Worm (Caenorhabditis elegans) whole organism, L3 larva: Measurements from ENCODE around the gene sip-1.

ENCODE experiments used
- ZK546.5 ChIP-seq: sonication (generic microtip); optimal IDR thresholded peaks from 2 replicates; lab custom pipeline; 2017; ENCODE audit warnings: missing biosample characterization, missing genetic modification characterization
- aly-2 ChIP-seq: fragments of 150-350 bp; optimal IDR thresholded peaks from 2 replicates; lab custom pipeline; 2014; ENCODE audit warnings: missing biosample characterization, missing genetic modification characterization
- ama-1 ChIP-seq: fragments of 150-350 bp; optimal IDR thresholded peaks from 2 replicates; lab custom pipeline; 2018
- ceh-16 ChIP-seq: sonication (generic microtip); optimal IDR thresholded peaks from 2 replicates; lab custom pipeline; 2017; ENCODE audit warnings: missing biosample characterization, missing genetic modification characterization
- ceh-28 ChIP-seq: fragments of 150-350 bp; optimal IDR thresholded peaks from 2 replicates; lab custom pipeline; 2014; ENCODE audit warnings: missing biosample characterization, missing genetic modification reagents, missing genetic modification characterization
- ceh-82 ChIP-seq: fragments of 150-350 bp; optimal IDR thresholded peaks from 2 replicates; lab custom pipeline; 2014; ENCODE audit warnings: missing biosample characterization, missing genetic modification characterization
- ceh-9 ChIP-seq: sonication (generic microtip); optimal IDR thresholded peaks from 2 replicates; lab custom pipeline; 2018; ENCODE audit warnings: missing biosample characterization, missing genetic modification characterization
- daf-12 ChIP-seq: fragments of 150-350 bp; optimal IDR thresholded peaks from 2 replicates; lab custom pipeline; 2014; ENCODE audit warnings: missing biosample characterization, missing genetic modification reagents, missing genetic modification characterization
- egl-27 ChIP-seq: sonication (generic microtip); optimal IDR thresholded peaks from 4 replicates; lab custom pipeline; 2017; ENCODE audit warnings: missing biosample characterization, missing genetic modification reagents, missing genetic modification characterization
- egl-5 ChIP-seq: fragments of 150-350 bp; optimal IDR thresholded peaks from 2 replicates; lab custom pipeline; 2017; ENCODE audit warnings: missing biosample characterization, missing genetic modification reagents, missing genetic modification characterization, inconsistent platforms
- elt-1 ChIP-seq: fragments of 150-350 bp; optimal IDR thresholded peaks from 2 replicates; lab custom pipeline; 2014; ENCODE audit warnings: missing biosample characterization, missing genetic modification characterization
- elt-2 ChIP-seq: sonication (generic microtip); optimal IDR thresholded peaks from 2 replicates; lab custom pipeline; 2016; ENCODE audit warnings: missing genetic modification reagents, mild to moderate bottlenecking, missing genetic modification characterization, missing compliant biosample characterization
- elt-3 ChIP-seq, 3 experiments: fragments of 150-350 bp in 1 of 3; sonication (generic microtip) in 2 of 3; optimal IDR thresholded peaks; 2 replicates in 2 of 3; 4 replicates in 1 of 3; lab custom pipeline; 2014 to 2017; ENCODE audit warnings: missing biosample characterization in 3 of 3, missing genetic modification characterization in 3 of 3
- eor-1 ChIP-seq, 2 experiments: fragments of 150-350 bp; optimal IDR thresholded peaks; 2 replicates each; lab custom pipeline; 2014 to 2018; ENCODE audit warnings: missing biosample characterization in 2 of 2, missing genetic modification characterization in 2 of 2
- fkh-10 ChIP-seq: sonication (generic microtip); optimal IDR thresholded peaks from 2 replicates; lab custom pipeline; 2017; ENCODE audit warnings: missing biosample characterization, missing genetic modification reagents, missing genetic modification characterization
- fkh-2 ChIP-seq: fragments of 150-350 bp; optimal IDR thresholded peaks from 2 replicates; lab custom pipeline; 2014; ENCODE audit warnings: missing biosample characterization, missing genetic modification reagents, missing genetic modification characterization
- jun-1 ChIP-seq: fragments of 150-350 bp; optimal IDR thresholded peaks from 2 replicates; lab custom pipeline; 2014; ENCODE audit warnings: missing biosample characterization, missing genetic modification reagents, missing genetic modification characterization
- lin-15B ChIP-seq: fragments of 150-350 bp; optimal IDR thresholded peaks from 2 replicates; lab custom pipeline; 2014; ENCODE audit warnings: missing biosample characterization, missing genetic modification characterization
- lin-39 ChIP-seq: fragments of 150-350 bp; optimal IDR thresholded peaks from 2 replicates; lab custom pipeline; 2018; ENCODE audit warnings: missing biosample characterization, missing genetic modification reagents, missing genetic modification characterization
- lsy-12 ChIP-seq: sonication (generic microtip); optimal IDR thresholded peaks from 2 replicates; lab custom pipeline; 2016; ENCODE audit warnings: mild to moderate bottlenecking, missing genetic modification characterization, missing compliant biosample characterization
- mdl-1 ChIP-seq: fragments of 150-350 bp; optimal IDR thresholded peaks from 2 replicates; lab custom pipeline; 2014; ENCODE audit warnings: missing biosample characterization, missing genetic modification characterization
- mml-1 ChIP-seq: fragments of 150-350 bp; sonication (generic microtip); optimal IDR thresholded peaks from 3 replicates; lab custom pipeline; 2014; ENCODE audit warnings: missing biosample characterization, missing genetic modification characterization
- nfya-1 ChIP-seq: sonication (generic microtip); optimal IDR thresholded peaks from 2 replicates; lab custom pipeline; 2017; ENCODE audit warnings: missing genetic modification characterization, mild to moderate bottlenecking, missing compliant biosample characterization, antibody characterized with exemption, moderate library complexity; ENCODE audit not compliant: insufficient read depth
- nhr-11 ChIP-seq: fragments of 150-350 bp; optimal IDR thresholded peaks from 2 replicates; lab custom pipeline; 2014; ENCODE audit warnings: missing biosample characterization, missing genetic modification characterization
- nhr-12 ChIP-seq: fragments of 150-350 bp; optimal IDR thresholded peaks from 2 replicates; lab custom pipeline; 2014; ENCODE audit warnings: missing biosample characterization, missing genetic modification characterization
- nhr-23 ChIP-seq: fragments of 150-350 bp; optimal IDR thresholded peaks from 2 replicates; lab custom pipeline; 2014; ENCODE audit warnings: missing biosample characterization, missing genetic modification reagents, missing genetic modification characterization
- nhr-25 ChIP-seq: sonication (generic microtip); optimal IDR thresholded peaks from 2 replicates; lab custom pipeline; 2017; ENCODE audit warnings: missing biosample characterization, missing genetic modification characterization
- nhr-43 ChIP-seq: sonication (generic microtip); optimal IDR thresholded peaks from 2 replicates; lab custom pipeline; 2016; ENCODE audit warnings: mild to moderate bottlenecking, missing genetic modification characterization, missing compliant biosample characterization; ENCODE audit not compliant: poor library complexity, severe bottlenecking
- nhr-77 ChIP-seq: fragments of 150-350 bp; optimal IDR thresholded peaks from 2 replicates; lab custom pipeline; 2014; ENCODE audit warnings: missing biosample characterization, missing genetic modification characterization
- pha-4 ChIP-seq: fragments of 150-350 bp; optimal IDR thresholded peaks from 2 replicates; lab custom pipeline; 2014; ENCODE audit warnings: missing biosample characterization, missing genetic modification reagents, missing genetic modification characterization
- pqm-1 ChIP-seq: fragments of 150-350 bp; optimal IDR thresholded peaks from 2 replicates; lab custom pipeline; 2017; ENCODE audit warnings: missing biosample characterization, missing genetic modification characterization, inconsistent platforms
- sea-2 ChIP-seq: fragments of 150-350 bp; sonication (generic microtip); optimal IDR thresholded peaks from 4 replicates; lab custom pipeline; 2014; ENCODE audit warnings: missing biosample characterization, missing genetic modification reagents, missing genetic modification characterization
- skn-1 ChIP-seq: fragments of 150-350 bp; optimal IDR thresholded peaks from 2 replicates; lab custom pipeline; 2014; ENCODE audit warnings: missing biosample characterization, missing genetic modification characterization
- snpc-4 ChIP-seq: fragments of 150-350 bp; optimal IDR thresholded peaks from 2 replicates; lab custom pipeline; 2014; ENCODE audit warnings: missing biosample characterization, missing genetic modification characterization
- tbx-2 ChIP-seq: sonication (generic microtip); optimal IDR thresholded peaks from 2 replicates; lab custom pipeline; 2016; ENCODE audit warnings: mild to moderate bottlenecking, missing genetic modification characterization, missing compliant biosample characterization
- unc-39 ChIP-seq: sonication (generic microtip); optimal IDR thresholded peaks from 4 replicates; lab custom pipeline; 2017; ENCODE audit warnings: missing biosample characterization, missing genetic modification characterization
- unc-62 ChIP-seq: fragments of 150-350 bp; sonication (generic microtip); optimal IDR thresholded peaks from 4 replicates; lab custom pipeline; 2014; ENCODE audit warnings: missing biosample characterization, missing genetic modification reagents, missing genetic modification characterization
- ztf-4 ChIP-seq: fragments of 150-350 bp; optimal IDR thresholded peaks from 2 replicates; lab custom pipeline; 2014; ENCODE audit warnings: missing biosample characterization, missing genetic modification characterization

The sip-1 gene

DNA sequence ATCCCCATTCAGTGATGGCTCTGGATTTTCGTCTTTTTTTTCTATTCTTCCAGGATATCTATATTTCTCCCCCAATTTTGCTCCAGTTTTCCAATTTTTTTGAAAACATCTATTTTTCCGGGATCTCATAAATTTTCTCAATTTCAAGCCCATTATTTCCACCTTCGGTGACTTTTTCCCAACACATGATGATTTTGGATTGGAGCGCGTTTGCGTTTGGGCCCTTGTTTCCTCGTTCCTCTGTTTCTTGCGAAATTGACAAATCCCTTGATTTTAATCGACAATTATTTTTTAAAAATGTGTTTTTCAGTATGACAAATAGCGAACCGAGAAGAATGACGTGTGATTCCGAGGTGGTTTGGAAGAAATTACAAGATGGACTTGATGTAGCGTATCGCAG lies 35.7 kb downstream of the sip-1 start, which contains the start of gene cul-1:
Gene cul-1 (plus strand): TSS at position 311 of the 400 bp plus-strand sequence.
- no peak for TF ChIP-seq lsy-12 (tag; lab: Kevin White, UChicago)
- TF ChIP-seq lin-15B, result peak; percentile 23
- no peak for TF ChIP-seq sea-2 (GFP tag; lab: Kevin White, UChicago)
- TF ChIP-seq mdl-1, result no peak
- no peak for TF ChIP-seq snpc-4 (tag; lab: Kevin White, UChicago)
- no peak for TF ChIP-seq nhr-12 (tag; lab: Kevin White, UChicago)
- TF ChIP-seq unc-39, result no peak
- peak; percentile 94 for TF ChIP-seq skn-1
- TF ChIP-seq pqm-1, result no peak
- TF ChIP-seq nfya-1, result peak; percentile 25
- no peak for TF ChIP-seq ama-1 (lab: Kevin White, UChicago)
- TF ChIP-seq ceh-16 (tag; lab: Kevin White, UChicago), result no peak
- no peak for TF ChIP-seq eor-1 (tag; optimal IDR thresholded peaks at IDR 0.05; lab: Kevin White, UChicago)
- peak; percentile 1 for TF ChIP-seq pha-4 (tag; lab: Kevin White, UChicago)
- TF ChIP-seq nhr-23 (tag; lab: Kevin White, UChicago), result no peak
- no peak for TF ChIP-seq ztf-4 (tag; lab: Kevin White, UChicago)
- TF ChIP-seq nhr-11 (tag; lab: Kevin White, UChicago), result no peak
- TF ChIP-seq elt-3 (tag; optimal IDR thresholded peaks at IDR 0.05; lab: Kevin White, UChicago), result no peak
- TF ChIP-seq tbx-2 (tag; lab: Kevin White, UChicago), result no peak
- TF ChIP-seq nhr-25 (tag; lab: Kevin White, UChicago), result no peak
- TF ChIP-seq nhr-77, result no peak
- TF ChIP-seq fkh-10 (GFP tag; lab: Kevin White, UChicago), result no peak
- no peak for TF ChIP-seq elt-2 (tag; lab: Kevin White, UChicago)
- no peak for TF ChIP-seq jun-1 (tag; lab: Kevin White, UChicago)
- no peak for TF ChIP-seq ceh-9
- no peak for TF ChIP-seq elt-1 (tag; lab: Kevin White, UChicago)
- no peak for TF ChIP-seq lin-39 (tag; lab: Kevin White, UChicago)
- no peak for TF ChIP-seq ceh-28
- no peak for TF ChIP-seq nhr-43 (tag; lab: Kevin White, UChicago)
- no peak for TF ChIP-seq ceh-82
- TF ChIP-seq unc-62, result no peak
- TF ChIP-seq aly-2 (tag; lab: Kevin White, UChicago), result no peak
- peak; percentile 80 for TF ChIP-seq egl-5
- TF ChIP-seq daf-12, result no peak

DNA sequence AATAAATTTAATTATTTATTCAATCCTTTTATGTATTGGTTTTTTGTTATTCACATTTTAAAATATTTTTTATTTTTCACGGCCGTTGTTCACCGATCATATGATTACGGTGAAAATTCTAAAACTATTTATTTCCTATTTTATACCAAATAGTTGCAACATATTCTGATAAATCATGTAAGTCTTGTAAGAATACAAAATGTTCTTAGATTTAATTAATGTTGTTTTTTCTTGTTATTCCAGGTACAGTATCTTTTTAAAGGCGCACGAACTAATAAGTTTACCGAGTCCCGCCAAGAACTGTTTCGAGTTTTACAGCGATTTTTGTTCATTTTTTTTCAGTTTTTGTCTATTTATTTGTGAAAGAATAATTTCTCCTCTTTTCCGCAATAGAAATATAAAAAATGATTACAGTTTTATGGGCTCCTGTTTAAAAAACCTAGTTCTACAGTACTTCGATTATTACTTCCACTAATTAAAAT lies 37.0 kb downstream of the sip-1 start, which contains the start of gene D2045.5:
Gene D2045.5 (minus strand): TSS at position 51 of the 482 bp plus-strand sequence.
- TF ChIP-seq fkh-2 (tag; lab: Kevin White, UChicago), result no peak
- no peak for TF ChIP-seq daf-12
- no peak for TF ChIP-seq elt-3 (tag; optimal IDR thresholded peaks at IDR 0.05; lab: Kevin White, UChicago)

DNA sequence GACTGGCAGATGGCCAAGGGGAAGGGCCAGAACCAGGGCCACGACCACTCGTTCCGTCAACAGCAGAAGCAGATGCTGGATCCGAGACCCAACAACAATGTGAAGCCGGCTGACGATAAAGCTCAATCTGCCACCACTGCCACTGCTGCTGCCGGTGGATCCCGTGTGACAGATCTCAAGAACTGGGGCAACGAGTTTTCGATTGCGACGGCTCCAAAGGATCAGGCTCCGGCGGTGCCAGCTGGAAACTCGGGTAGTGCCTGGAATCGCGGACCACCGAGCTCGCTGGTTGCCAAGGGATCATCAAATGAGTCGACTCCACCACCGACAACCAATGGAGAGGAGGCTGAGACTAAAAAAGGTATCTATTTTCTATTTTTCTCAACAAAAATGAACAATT lies 42.1 kb downstream of the sip-1 start:
- TF ChIP-seq sea-2 (GFP tag; lab: Kevin White, UChicago) (no peak), unc-39 (no peak), ztf-4 (tag; lab: Kevin White, UChicago) (no peak), skn-1 (no peak), egl-27 (tag; lab: Kevin White, UChicago) (no peak), daf-12 (no peak), lin-15B (no peak), aly-2 (tag; lab: Kevin White, UChicago) (no peak), mml-1 (tag; lab: Kevin White, UChicago) (no peak), nhr-12 (tag; lab: Kevin White, UChicago) (no peak), elt-2 (tag; lab: Kevin White, UChicago) (no peak), nhr-25 (tag; lab: Kevin White, UChicago) (no peak)

DNA sequence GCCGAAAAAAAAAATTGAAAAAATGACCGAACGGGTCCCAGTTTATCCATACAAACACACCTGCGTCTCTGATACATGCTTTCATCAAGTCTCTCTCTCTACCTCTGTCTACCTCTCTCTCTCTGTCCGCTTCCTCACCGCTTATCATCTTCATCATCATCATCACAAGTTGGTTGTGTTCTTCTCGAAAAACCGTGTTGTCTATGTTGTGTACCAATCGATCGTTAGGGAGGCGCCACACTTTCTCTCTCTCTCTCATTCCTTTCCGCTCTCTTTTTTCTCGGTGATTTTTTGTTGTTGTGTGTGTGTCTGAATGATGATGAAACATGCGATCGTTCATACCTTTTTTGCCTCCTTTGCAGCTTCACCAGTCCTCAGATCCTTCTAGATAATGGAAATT lies 42.9 kb downstream of the sip-1 start:
- no peak for TF ChIP-seq nhr-77
- TF ChIP-seq elt-2 (tag; lab: Kevin White, UChicago), result peak; percentile 32
- peak; percentile 69 for TF ChIP-seq pqm-1
- no peak for TF ChIP-seq tbx-2 (tag; lab: Kevin White, UChicago)
- no peak for TF ChIP-seq ZK546.5 (tag; lab: Kevin White, UChicago)
- TF ChIP-seq ceh-28, result peak; percentile 84
- no peak for TF ChIP-seq unc-39
- peak; percentile 70 for TF ChIP-seq pha-4 (tag; lab: Kevin White, UChicago)
- peak; percentile 67 for TF ChIP-seq nhr-23 (tag; lab: Kevin White, UChicago)
- TF ChIP-seq fkh-10 (GFP tag; lab: Kevin White, UChicago), result no peak
- peak; percentile 44 for TF ChIP-seq skn-1
- TF ChIP-seq sea-2 (GFP tag; lab: Kevin White, UChicago), result no peak
- peak; percentile 18 for TF ChIP-seq jun-1 (tag; lab: Kevin White, UChicago)
- peak; percentile 32 for TF ChIP-seq nfya-1
- peak; percentile 36 for TF ChIP-seq ama-1 (lab: Kevin White, UChicago)
- no peak for TF ChIP-seq aly-2 (tag; lab: Kevin White, UChicago)
- TF ChIP-seq nhr-25 (tag; lab: Kevin White, UChicago), result peak; percentile 70
- TF ChIP-seq fkh-2 (tag; lab: Kevin White, UChicago), result no peak
